Worm (Caenorhabditis elegans): ENCODE data around the gene C15H9.9.

ce11 chrX:6150449-6150848 is 22.4 kb upstream of the C15H9.9 start, which contains the start of gene tag-275:
- TF ChIP-seq egl-27 (tag; optimal IDR thresholded peaks at IDR 0.05) (no peak), blmp-1 (tag; optimal IDR thresholded peaks at IDR 0.05; ENCODE audit: insufficient read depth) (no peak)

Data from whole organism, L2 larva.